Fruit fly (Drosophila melanogaster) whole organism, wandering third instar larva: Measurements from ENCODE around the gene CG7182.

ENCODE experiments used
- Abd-B ChIP-seq: fragments of >200 bp; optimal IDR thresholded peaks from 2 replicates; lab custom pipeline; 2017; ENCODE audit warnings: missing biosample characterization, missing genetic modification characterization
- CG32264 ChIP-seq: fragments of 200-800 bp; sonication (Bioruptor generic); optimal IDR thresholded peaks from 2 replicates; lab custom pipeline; 2016; ENCODE audit warnings: missing biosample characterization, missing genetic modification characterization
- CG9705 ChIP-seq: fragments of 200-800 bp; sonication (Bioruptor generic); optimal IDR thresholded peaks from 2 replicates; lab custom pipeline; 2018; ENCODE audit warnings: missing biosample characterization, mild to moderate bottlenecking, missing genetic modification characterization
- CrebA ChIP-seq: fragments of 200-800 bp; sonication (Bioruptor generic); optimal IDR thresholded peaks from 2 replicates; lab custom pipeline; 2016; ENCODE audit warnings: missing biosample characterization, mild to moderate bottlenecking, missing genetic modification characterization, borderline replicate concordance
- Dfd ChIP-seq: fragments of >200 bp; optimal IDR thresholded peaks from 2 replicates; lab custom pipeline; 2017; ENCODE audit warnings: missing biosample characterization, missing genetic modification characterization
- Dif ChIP-seq: fragments of 200-275, 200-300 bp; sonication (Bioruptor generic); optimal IDR thresholded peaks from 2 replicates; lab custom pipeline; 2018; ENCODE audit warnings: missing biosample characterization, missing genetic modification characterization; ENCODE audit not compliant: partially characterized antibody
- GATAd ChIP-seq: sonication (Bioruptor generic); optimal IDR thresholded peaks from 2 replicates; lab custom pipeline; 2016; ENCODE audit warnings: missing biosample characterization, missing genetic modification characterization
- HLH106 ChIP-seq: fragments of 200-800 bp; optimal IDR thresholded peaks from 3 replicates; lab custom pipeline; 2019; ENCODE audit warnings: missing biosample characterization, mild to moderate bottlenecking, missing genetic modification characterization, moderate library complexity
- Hnf4 ChIP-seq: fragments of 200-800 bp; sonication (Bioruptor generic); optimal IDR thresholded peaks from 2 replicates; lab custom pipeline; 2016; ENCODE audit warnings: missing biosample characterization, mild to moderate bottlenecking, missing genetic modification characterization
- Hr78 ChIP-seq: fragments of >200 bp; optimal IDR thresholded peaks from 2 replicates; lab custom pipeline; 2017; ENCODE audit warnings: missing biosample characterization, missing genetic modification characterization
- Hr83 ChIP-seq: fragments of 200-300 bp; sonication (Bioruptor generic); optimal IDR thresholded peaks from 2 replicates; lab custom pipeline; 2016; ENCODE audit warnings: missing biosample characterization, mild to moderate bottlenecking, missing genetic modification characterization, moderate library complexity; ENCODE audit not compliant: poor library complexity, severe bottlenecking
- Jra ChIP-seq: sonication (Bioruptor generic); optimal IDR thresholded peaks from 2 replicates; lab custom pipeline; 2016; ENCODE audit warnings: missing biosample characterization, missing genetic modification characterization
- Mio ChIP-seq: sonication (Bioruptor generic); optimal IDR thresholded peaks from 2 replicates; lab custom pipeline; 2016; ENCODE audit warnings: missing biosample characterization, missing genetic modification characterization
- Myc ChIP-seq: fragments of >200 bp; optimal IDR thresholded peaks from 2 replicates; lab custom pipeline; 2017
- N ChIP-seq: fragments of >200 bp; optimal IDR thresholded peaks from 2 replicates; lab custom pipeline; 2018; ENCODE audit warnings: missing biosample characterization, missing external identifiers, missing genetic modification characterization
- OdsH ChIP-seq: fragments of 200-800 bp; sonication (Bioruptor generic); optimal IDR thresholded peaks from 2 replicates; lab custom pipeline; 2016; ENCODE audit warnings: missing biosample characterization, mild to moderate bottlenecking, missing genetic modification characterization
- Rel ChIP-seq, 2 experiments: fragments of 200-800 bp; sonication (Bioruptor generic) in 1 of 2; optimal IDR thresholded peaks; 2 replicates in 1 of 2; 3 replicates in 1 of 2; lab custom pipeline; 2016 to 2019; ENCODE audit warnings: mild to moderate bottlenecking in 2 of 2, missing biosample characterization in 2 of 2, missing genetic modification characterization in 2 of 2, moderate library complexity in 1 of 2
- Sp1 ChIP-seq: fragments of 200-800 bp; sonication (Bioruptor generic); optimal IDR thresholded peaks from 3 replicates; lab custom pipeline; 2019; ENCODE audit warnings: missing biosample characterization, mild to moderate bottlenecking, missing genetic modification characterization, moderate library complexity
- Vsx2 ChIP-seq: fragments of 200-300, 225-300 bp; sonication (Bioruptor generic); optimal IDR thresholded peaks from 2 replicates; lab custom pipeline; 2018; ENCODE audit warnings: missing biosample characterization, missing genetic modification characterization; ENCODE audit not compliant: partially characterized antibody
- br ChIP-seq: fragments of 200-800 bp; sonication (Bioruptor generic); optimal IDR thresholded peaks from 2 replicates; lab custom pipeline; 2016; ENCODE audit warnings: missing biosample characterization, missing genetic modification characterization
- brk ChIP-seq: fragments of 200-800 bp; sonication (Bioruptor generic); optimal IDR thresholded peaks from 2 replicates; lab custom pipeline; 2016; ENCODE audit warnings: missing biosample characterization, mild to moderate bottlenecking, missing genetic modification characterization
- dl ChIP-seq, 2 experiments: fragments of 175-275, 200-275 bp in 1 of 2; fragments of 200-275 bp in 1 of 2; sonication (Bioruptor generic); optimal IDR thresholded peaks; lab custom pipeline; 2018; ENCODE audit warnings: mild to moderate bottlenecking in 2 of 2, missing biosample characterization in 2 of 2, missing genetic modification characterization in 2 of 2, moderate library complexity in 2 of 2; ENCODE audit not compliant: partially characterized antibody in 2 of 2, insufficient read depth in 1 of 2
- dmrt93B ChIP-seq: fragments of 200-800 bp; sonication (Bioruptor generic); optimal IDR thresholded peaks from 2 replicates; lab custom pipeline; 2018; ENCODE audit warnings: missing biosample characterization, mild to moderate bottlenecking, missing genetic modification characterization
- dsf ChIP-seq: sonication (Bioruptor generic); optimal IDR thresholded peaks from 2 replicates; lab custom pipeline; 2016; ENCODE audit warnings: missing biosample characterization, missing genetic modification characterization, borderline replicate concordance
- ey ChIP-seq: fragments of 200-800 bp; sonication (Bioruptor generic); optimal IDR thresholded peaks from 2 replicates; lab custom pipeline; 2016; ENCODE audit warnings: missing biosample characterization, missing genetic modification characterization
- foxo ChIP-seq, 2 experiments: fragments of 200-800 bp; sonication (Bioruptor generic); optimal IDR thresholded peaks; 2 replicates in 1 of 2; 3 replicates in 1 of 2; lab custom pipeline; 2016 to 2017; ENCODE audit warnings: missing biosample characterization in 2 of 2, missing genetic modification characterization in 2 of 2
- fru ChIP-seq: fragments of 200-800 bp; sonication (Bioruptor generic); optimal IDR thresholded peaks from 3 replicates; lab custom pipeline; 2016; ENCODE audit warnings: missing biosample characterization, mild to moderate bottlenecking, missing genetic modification characterization
- h ChIP-seq: fragments of 200-800 bp; sonication (Bioruptor generic); optimal IDR thresholded peaks from 3 replicates; lab custom pipeline; 2016; ENCODE audit warnings: missing biosample characterization, mild to moderate bottlenecking, missing genetic modification characterization
- jim ChIP-seq: fragments of 175-275, 200-325 bp; sonication (Bioruptor generic); optimal IDR thresholded peaks from 2 replicates; lab custom pipeline; 2016; ENCODE audit warnings: missing biosample characterization, mild to moderate bottlenecking, missing genetic modification characterization
- lola ChIP-seq: fragments of >200 bp; optimal IDR thresholded peaks from 2 replicates; lab custom pipeline; 2017; ENCODE audit warnings: missing biosample characterization, missing genetic modification characterization
- pan ChIP-seq: fragments of >200 bp; optimal IDR thresholded peaks from 2 replicates; lab custom pipeline; 2017
- psq ChIP-seq: fragments of 200-800 bp; sonication (Bioruptor generic); optimal IDR thresholded peaks from 3 replicates; lab custom pipeline; 2017; ENCODE audit warnings: missing biosample characterization, mild to moderate bottlenecking, missing genetic modification characterization, moderate library complexity
- rgr ChIP-seq: fragments of 200-800 bp; sonication (Bioruptor generic); optimal IDR thresholded peaks from 3 replicates; lab custom pipeline; 2016; ENCODE audit warnings: missing biosample characterization, mild to moderate bottlenecking, missing genetic modification characterization
- sage ChIP-seq: fragments of 200-800 bp; sonication (Bioruptor generic); optimal IDR thresholded peaks from 2 replicates; lab custom pipeline; 2016; ENCODE audit warnings: missing biosample characterization, mild to moderate bottlenecking, missing genetic modification characterization
- sv ChIP-seq: fragments of 200-800 bp; sonication (Bioruptor generic); optimal IDR thresholded peaks from 3 replicates; lab custom pipeline; 2016; ENCODE audit warnings: missing biosample characterization, missing genetic modification characterization
- tai ChIP-seq: sonication (Bioruptor generic); optimal IDR thresholded peaks from 2 replicates; lab custom pipeline; 2016; ENCODE audit warnings: missing biosample characterization, missing genetic modification characterization
- usp ChIP-seq: fragments of >200 bp; optimal IDR thresholded peaks from 2 replicates; lab custom pipeline; 2017; ENCODE audit warnings: missing biosample characterization, missing genetic modification characterization
- woc ChIP-seq: sonication (Bioruptor generic); optimal IDR thresholded peaks from 2 replicates; lab custom pipeline; 2016; ENCODE audit warnings: missing biosample characterization, mild to moderate bottlenecking, missing genetic modification characterization

CG7182 gene

dm6 chr3L:8394944-8395343, 48.8 kb upstream of the CG7182 start:
- peak; percentile 91 for TF ChIP-seq Myc (lab: Kevin White, UChicago)
- no peak for TF ChIP-seq foxo (GFP tag; optimal IDR thresholded peaks at IDR 0.05; lab: Kevin White, UChicago)
- TF ChIP-seq rgr (GFP tag; lab: Kevin White, UChicago): peak; percentile 1
- no peak for TF ChIP-seq sage (GFP tag; lab: Kevin White, UChicago)
- no peak for TF ChIP-seq dl (GFP tag; optimal IDR thresholded peaks at IDR 0.05; lab: Kevin White, UChicago; ENCODE audit: insufficient read depth in 1 of 2, partially characterized antibody in 2 of 2)
- TF ChIP-seq GATAd (GFP tag; lab: Kevin White, UChicago): no peak
- TF ChIP-seq, all 38 proteins: peak for 2

DNA sequence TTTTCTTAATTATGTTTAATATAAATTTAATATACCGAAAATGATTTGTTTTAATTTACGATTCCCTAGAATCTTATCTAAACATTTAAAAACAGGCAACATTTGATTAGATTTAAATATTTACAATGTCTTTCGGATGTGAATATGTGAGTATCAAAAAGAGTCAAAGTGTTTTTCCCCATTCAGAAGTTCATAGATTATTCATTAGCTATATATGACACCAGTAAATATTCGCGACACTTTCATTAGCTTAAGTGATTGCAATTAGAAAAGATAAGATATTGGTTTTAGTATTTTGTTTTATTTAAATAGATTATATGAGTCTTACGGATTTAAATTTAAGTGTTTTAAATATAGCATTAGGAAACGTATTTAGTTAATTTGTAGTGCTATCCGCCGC, 48.0 kb upstream of the CG7182 start:
- no peak for TF ChIP-seq Rel (GFP tag; optimal IDR thresholded peaks at IDR 0.05; lab: Kevin White, UChicago)
- TF ChIP-seq Rel (tag; optimal IDR thresholded peaks at IDR 0.05; lab: Kevin White, UChicago): peak; percentile 86
- TF ChIP-seq dl (GFP tag; optimal IDR thresholded peaks at IDR 0.05; lab: Kevin White, UChicago; ENCODE audit: insufficient read depth in 1 of 2, partially characterized antibody in 2 of 2): no peak

DNA sequence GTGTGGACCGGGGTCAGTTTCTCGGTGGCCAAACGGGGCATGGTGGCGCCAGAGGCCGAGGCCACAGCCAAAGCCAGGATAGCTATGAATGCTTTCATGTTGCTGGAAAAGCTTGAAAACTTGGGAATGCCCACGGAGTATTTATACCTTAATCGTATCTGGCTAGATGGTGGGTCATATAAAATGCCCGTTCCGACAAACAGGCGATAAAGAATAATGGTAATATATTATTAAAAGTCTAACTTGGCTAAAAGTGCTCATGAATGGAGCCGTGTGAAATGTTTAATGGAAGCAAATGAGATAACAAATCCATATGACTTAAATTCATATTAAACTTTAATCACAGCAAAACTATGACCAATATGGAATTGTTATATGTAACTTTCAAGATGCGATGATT, 47.4 kb upstream of the CG7182 start, which contains the start of gene Jon66Cii:
TSS of gene Jon66Cii (minus strand) at position 101 of the 400 bp plus-strand sequence.
- TF ChIP-seq Dif (GFP tag; lab: Kevin White, UChicago) (no peak), Hr78 (GFP tag; lab: Kevin White, UChicago) (no peak)

DNA sequence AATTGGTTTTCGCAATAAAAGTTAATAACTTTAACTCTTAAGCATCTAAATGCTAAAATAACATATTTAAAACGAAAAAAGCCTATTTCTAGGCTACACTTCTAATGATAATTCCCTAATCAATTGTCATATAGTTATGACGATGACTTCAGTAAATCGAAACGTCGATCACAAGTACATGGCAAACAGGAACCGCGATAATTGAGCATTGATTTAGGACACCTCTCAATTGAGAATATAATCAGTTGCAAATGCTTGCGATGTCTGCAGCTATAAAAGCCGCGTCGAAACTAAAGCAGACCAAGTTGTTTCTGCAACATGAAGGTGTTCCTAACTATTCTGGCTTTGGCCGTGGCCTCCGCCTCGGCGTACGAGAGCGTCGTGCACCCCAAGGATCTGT, 45.1 kb upstream of the CG7182 start, which contains the start of gene Jon66Ci:
TSS of gene Jon66Ci (plus strand) at position 301 of the 400 bp plus-strand sequence.
- no peak for TF ChIP-seq N (GFP tag; lab: Kevin White, UChicago)
- TF ChIP-seq usp (GFP tag; lab: Kevin White, UChicago): no peak
- TF ChIP-seq lola: no peak
- TF ChIP-seq dsf (GFP tag; lab: Kevin White, UChicago): no peak
- TF ChIP-seq fru (GFP tag; lab: Kevin White, UChicago): no peak
- no peak for TF ChIP-seq sage (GFP tag; lab: Kevin White, UChicago)
- TF ChIP-seq sv (GFP tag; lab: Kevin White, UChicago): no peak
- TF ChIP-seq br (GFP tag; lab: Kevin White, UChicago): no peak

dm6 chr3L:8385055-8385454, 38.9 kb upstream of the CG7182 start:
- TF ChIP-seq sv (GFP tag; lab: Kevin White, UChicago) (no peak), br (GFP tag; lab: Kevin White, UChicago) (peak; percentile 35), pan (lab: Kevin White, UChicago) (no peak), Myc (lab: Kevin White, UChicago) (no peak), Hnf4 (GFP tag; lab: Kevin White, UChicago) (no peak), CG32264 (GFP tag; lab: Kevin White, UChicago) (no peak), Vsx2 (GFP tag; lab: Kevin White, UChicago) (no peak), h (GFP tag; lab: Kevin White, UChicago) (peak; percentile 55), brk (GFP tag; lab: Kevin White, UChicago) (no peak), dmrt93B (no peak), fru (GFP tag; lab: Kevin White, UChicago) (peak; percentile 46), Abd-B (GFP tag; lab: Kevin White, UChicago) (no peak), CrebA (no peak), Hr83 (GFP tag; lab: Kevin White, UChicago) (no peak), OdsH (GFP tag; lab: Kevin White, UChicago) (peak; percentile 12), psq (GFP tag; lab: Kevin White, UChicago) (peak; percentile 49), lola (no peak), Dif (GFP tag; lab: Kevin White, UChicago) (no peak), tai (GFP tag; lab: Kevin White, UChicago) (no peak), usp (GFP tag; lab: Kevin White, UChicago) (no peak), Rel (GFP tag; optimal IDR thresholded peaks at IDR 0.05; lab: Kevin White, UChicago) (no peak), Rel (tag; optimal IDR thresholded peaks at IDR 0.05; lab: Kevin White, UChicago) (no peak), jim (GFP tag; lab: Kevin White, UChicago) (no peak), Hr78 (GFP tag; lab: Kevin White, UChicago) (no peak), Sp1 (GFP tag; lab: Kevin White, UChicago) (no peak), dsf (GFP tag; lab: Kevin White, UChicago) (no peak), Dfd (GFP tag; lab: Kevin White, UChicago) (no peak), dl (GFP tag; optimal IDR thresholded peaks at IDR 0.05; lab: Kevin White, UChicago; ENCODE audit: insufficient read depth in 1 of 2, partially characterized antibody in 2 of 2) (no peak), ey (GFP tag; lab: Kevin White, UChicago) (peak; percentile 15), rgr (GFP tag; lab: Kevin White, UChicago) (peak; percentile 4), sage (GFP tag; lab: Kevin White, UChicago) (no peak), foxo (GFP tag; optimal IDR thresholded peaks at IDR 0.05; lab: Kevin White, UChicago) (peak in 1 of 2 experiments; percentile 39), Mio (no peak), HLH106 (peak; percentile 12), Jra (GFP tag; lab: Kevin White, UChicago) (no peak), woc (GFP tag; lab: Kevin White, UChicago) (peak; percentile 30), CG9705 (no peak), N (GFP tag; lab: Kevin White, UChicago) (no peak), GATAd (GFP tag; lab: Kevin White, UChicago) (no peak)
